Fruit fly (Drosophila melanogaster): ENCODE data around the gene CG1958.

Gene CG1958

DNA sequence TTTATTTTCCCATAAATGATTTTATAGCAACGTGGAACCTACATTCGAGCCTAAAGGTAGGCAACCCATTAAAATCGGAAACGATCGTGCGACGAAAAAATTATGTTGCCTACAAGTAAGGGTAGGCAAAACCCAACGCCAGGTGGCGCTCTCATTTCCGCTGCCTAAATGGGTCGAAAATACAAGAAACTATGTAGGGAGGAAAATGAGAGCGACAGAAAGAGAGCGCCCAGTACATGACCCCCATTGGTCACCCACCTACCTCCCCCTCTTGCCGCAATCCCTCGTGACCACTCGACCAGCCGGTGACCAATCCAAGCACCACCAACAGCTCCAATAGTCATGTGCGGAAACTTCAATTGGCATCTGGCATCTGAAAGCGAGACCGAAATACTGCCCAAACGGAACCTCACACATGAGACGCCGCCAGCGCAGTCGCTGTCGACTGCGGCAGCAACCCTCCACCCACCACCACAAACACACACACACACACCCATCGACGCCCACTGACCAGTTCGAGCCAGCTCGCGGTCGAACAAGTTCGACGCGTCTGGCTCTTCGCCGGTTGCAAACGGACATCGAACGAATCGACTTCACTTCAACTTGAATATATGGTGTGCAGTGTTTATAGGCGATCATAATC, 24.6 kb upstream of the CG1958 start (continued):
- peak; percentile 92 for TF ChIP-seq bcd (GFP tag; optimal IDR thresholded peaks at IDR 0.05)
- TF ChIP-seq HLH54F (GFP tag; optimal IDR thresholded peaks at IDR 0.05) = peak; percentile 56
- TF ChIP-seq ci (GFP tag; IDR thresholded peaks at IDR 0.05) = peak; percentile 97
- TF ChIP-seq fu2 (GFP tag; optimal IDR thresholded peaks at IDR 0.05) = peak; percentile 52
- TF ChIP-seq CG15269 (tag; optimal IDR thresholded peaks at IDR 0.05) = peak; percentile 73
- peak; percentile 4 to 12 for TF ChIP-seq Trl (optimal IDR thresholded peaks at IDR 0.05)
- TF ChIP-seq Trl (GFP tag; optimal IDR thresholded peaks at IDR 0.05) = peak; percentile 87
- TF ChIP-seq CG33213 (GFP tag; optimal IDR thresholded peaks at IDR 0.05) = peak; percentile 86
- peak; percentile 70 for TF ChIP-seq gsb-n (tag; optimal IDR thresholded peaks at IDR 0.05)
- TF ChIP-seq MTF-1 (GFP tag; optimal IDR thresholded peaks at IDR 0.05; ENCODE audit: borderline replicate concordance) = peak; percentile 95
- TF ChIP-seq trem (tag; optimal IDR thresholded peaks at IDR 0.05) = peak; percentile 60
- peak; percentile 81 for TF ChIP-seq CG6765 (GFP tag; optimal IDR thresholded peaks at IDR 0.05)
- TF ChIP-seq ewg (GFP tag; optimal IDR thresholded peaks at IDR 0.05) = peak; percentile 81
- TF ChIP-seq hkb (optimal IDR thresholded peaks at IDR 0.05) = no peak
- peak; percentile 73 for TF ChIP-seq hkb (GFP tag; IDR thresholded peaks at IDR 0.05)
- peak; percentile 55 for TF ChIP-seq Sry-β (GFP tag; optimal IDR thresholded peaks at IDR 0.05)
- no peak for TF ChIP-seq Taf1 (GFP tag; IDR thresholded peaks at IDR 0.05)
- peak; percentile 47; the same call in 1 of the 3 replicates for TF ChIP-seq CG11695 (GFP tag; IDR thresholded peaks at IDR 0.05)
- peak; percentile 46 for TF ChIP-seq Bdp1 (GFP tag; optimal IDR thresholded peaks at IDR 0.05)
- TF ChIP-seq CG17361 (GFP tag; IDR thresholded peaks at IDR 0.05) = peak; percentile 74
- TF ChIP-seq wek (GFP tag; optimal IDR thresholded peaks at IDR 0.05) = peak; percentile 81
- no peak for TF ChIP-seq CG16813 (GFP tag; IDR thresholded peaks at IDR 0.05; ENCODE audit: partially characterized antibody)
- TF ChIP-seq CG9817 (tag; optimal IDR thresholded peaks at IDR 0.05) = peak; percentile 91
- TF ChIP-seq CG3163 (GFP tag; optimal IDR thresholded peaks at IDR 0.05) = peak; percentile 65
- TF ChIP-seq CG13624 (GFP tag; optimal IDR thresholded peaks at IDR 0.05) = peak; percentile 65
- TF ChIP-seq CG3065 (GFP tag; optimal IDR thresholded peaks at IDR 0.05) = peak; percentile 66
- TF ChIP-seq sd (tag; optimal IDR thresholded peaks at IDR 0.05) = no peak
- peak; percentile 52 for TF ChIP-seq CG16815 (GFP tag; optimal IDR thresholded peaks at IDR 0.05)
- no peak for TF ChIP-seq esg (GFP tag; conservative IDR thresholded peaks at IDR 0.05)
- peak; percentile 58; the same call in 1 of the 2 replicates for TF ChIP-seq danr (GFP tag; IDR thresholded peaks at IDR 0.05)
- TF ChIP-seq CG31224 (GFP tag; IDR thresholded peaks at IDR 0.05) = peak; percentile 65; the same call in 1 of the 2 replicates
- peak; percentile 67 to 83 for TF ChIP-seq dpn (GFP tag; optimal IDR thresholded peaks at IDR 0.05)
- TF ChIP-seq ap (GFP tag; IDR thresholded peaks at IDR 0.05) = peak; percentile 63
- TF ChIP-seq Ets97D (GFP tag; optimal IDR thresholded peaks at IDR 0.05) = peak; percentile 98
- TF ChIP-seq knrl (GFP tag; IDR thresholded peaks at IDR 0.05; ENCODE audit: partially characterized antibody) = no peak
- peak; percentile 61 for TF ChIP-seq fd64A (GFP tag; optimal IDR thresholded peaks at IDR 0.05)
- peak; percentile 70 for TF ChIP-seq grau (tag; optimal IDR thresholded peaks at IDR 0.05)
- TF ChIP-seq oc (tag; optimal IDR thresholded peaks at IDR 0.05) = peak; percentile 9
- TF ChIP-seq Chrac-16 (GFP tag; optimal IDR thresholded peaks at IDR 0.05) = peak; percentile 59
- TF ChIP-seq HLH4C (GFP tag; IDR thresholded peaks at IDR 0.05; ENCODE audit: partially characterized antibody) = no peak
- TF ChIP-seq yki (optimal IDR thresholded peaks at IDR 0.05) = peak; percentile 3
- TF ChIP-seq CG2678 (tag; optimal IDR thresholded peaks at IDR 0.05) = peak; percentile 65
- TF ChIP-seq disco-r (GFP tag; optimal IDR thresholded peaks at IDR 0.05) = peak; percentile 65
- peak; percentile 96 for TF ChIP-seq CG5180 (GFP tag; optimal IDR thresholded peaks at IDR 0.05)
- no peak for TF ChIP-seq Sin3A (optimal IDR thresholded peaks at IDR 0.05)
- peak; percentile 41; the same call in 1 of the 2 replicates for TF ChIP-seq CG4730 (GFP tag; IDR thresholded peaks at IDR 0.05)
- TF ChIP-seq wdn (GFP tag; IDR thresholded peaks at IDR 0.05) = peak; percentile 56; the same call in 1 of the 2 replicates
- TF ChIP-seq Atf3 (GFP tag; optimal IDR thresholded peaks at IDR 0.05) = peak; percentile 45
- peak; percentile 72 for TF ChIP-seq HmgZ (tag; optimal IDR thresholded peaks at IDR 0.05)
- TF ChIP-seq dan (GFP tag; IDR thresholded peaks at IDR 0.05) = no peak
- TF ChIP-seq CG7928 (GFP tag; optimal IDR thresholded peaks at IDR 0.05) = peak; percentile 42

Data from whole organism, embryonic.